Worm (Caenorhabditis elegans): Measurements from ENCODE around the gene R160.3.

Gene R160.3

ce11 chrX:4366231-4366630, at the start of gene R160.3:
TSS of gene R160.3 (minus strand) at chrX:4366331.
- TF ChIP-seq dao-5 (tag; optimal IDR thresholded peaks at IDR 0.05): no peak
- TF ChIP-seq him-1 (tag; optimal IDR thresholded peaks at IDR 0.05): no peak
- TF ChIP-seq W03F9.2 (tag; optimal IDR thresholded peaks at IDR 0.05): no peak

ce11 chrX:4415289-4415688, 49.2 kb upstream of the R160.3 start:
- no peak for TF ChIP-seq dao-5 (tag; optimal IDR thresholded peaks at IDR 0.05)
- TF ChIP-seq him-1 (tag; optimal IDR thresholded peaks at IDR 0.05): no peak

- no peak for TF ChIP-seq him-1 (tag; optimal IDR thresholded peaks at IDR 0.05)
- no peak for TF ChIP-seq W03F9.2 (tag; optimal IDR thresholded peaks at IDR 0.05)
- TF ChIP-seq dao-5 (tag; optimal IDR thresholded peaks at IDR 0.05): no peak
These were observed 47.1 kb upstream of the R160.3 start for ce11 chrX:4413206-4413605.

ce11 chrX:4410280-4410911, 44.3 kb upstream of the R160.3 start:
- no peak for TF ChIP-seq W03F9.2 (tag; optimal IDR thresholded peaks at IDR 0.05)
- TF ChIP-seq him-1 (tag; optimal IDR thresholded peaks at IDR 0.05): no peak
- no peak for TF ChIP-seq dao-5 (tag; optimal IDR thresholded peaks at IDR 0.05)

- peak; percentile 5 for TF ChIP-seq W03F9.2 (tag; optimal IDR thresholded peaks at IDR 0.05)
- TF ChIP-seq him-1 (tag; optimal IDR thresholded peaks at IDR 0.05): no peak
These were observed 43.6 kb upstream of the R160.3 start for ce11 chrX:4409591-4410279.

ce11 chrX:4408466-4408865, 42.3 kb upstream of the R160.3 start:
- TF ChIP-seq dao-5 (tag; optimal IDR thresholded peaks at IDR 0.05) (no peak), W03F9.2 (tag; optimal IDR thresholded peaks at IDR 0.05) (no peak), him-1 (tag; optimal IDR thresholded peaks at IDR 0.05) (no peak)

ce11 chrX:4404717-4405116, 38.6 kb upstream of the R160.3 start:
- TF ChIP-seq dao-5 (tag; optimal IDR thresholded peaks at IDR 0.05): no peak
- no peak for TF ChIP-seq him-1 (tag; optimal IDR thresholded peaks at IDR 0.05)
- TF ChIP-seq W03F9.2 (tag; optimal IDR thresholded peaks at IDR 0.05): no peak

ce11 chrX:4402854-4403253, 36.7 kb upstream of the R160.3 start, which contains the start of gene D1079.1:
TSS of gene D1079.1 (plus strand) at chrX:4403154.
- TF ChIP-seq W03F9.2 (tag; optimal IDR thresholded peaks at IDR 0.05) (no peak), dao-5 (tag; optimal IDR thresholded peaks at IDR 0.05) (no peak), him-1 (tag; optimal IDR thresholded peaks at IDR 0.05) (no peak)

ce11 chrX:4400296-4400695, 34.2 kb upstream of the R160.3 start:
- TF ChIP-seq him-1 (tag; optimal IDR thresholded peaks at IDR 0.05) (no peak), W03F9.2 (tag; optimal IDR thresholded peaks at IDR 0.05) (no peak), dao-5 (tag; optimal IDR thresholded peaks at IDR 0.05) (no peak)

ce11 chrX:4397460-4397859, 31.3 kb upstream of the R160.3 start:
- TF ChIP-seq him-1 (tag; optimal IDR thresholded peaks at IDR 0.05) (no peak), W03F9.2 (tag; optimal IDR thresholded peaks at IDR 0.05) (no peak), dao-5 (tag; optimal IDR thresholded peaks at IDR 0.05) (no peak)

ce11 chrX:4395073-4395850, 29.1 kb upstream of the R160.3 start:
- TF ChIP-seq him-1 (tag; optimal IDR thresholded peaks at IDR 0.05) (peak; percentile 73), dao-5 (tag; optimal IDR thresholded peaks at IDR 0.05) (no peak), W03F9.2 (tag; optimal IDR thresholded peaks at IDR 0.05) (peak; percentile 46)

- no peak for TF ChIP-seq him-1 (tag; optimal IDR thresholded peaks at IDR 0.05)
- TF ChIP-seq W03F9.2 (tag; optimal IDR thresholded peaks at IDR 0.05): no peak
- TF ChIP-seq dao-5 (tag; optimal IDR thresholded peaks at IDR 0.05): no peak
These were observed 25.5 kb upstream of the R160.3 start for ce11 chrX:4391680-4392079.

- peak; percentile 60 for TF ChIP-seq W03F9.2 (tag; optimal IDR thresholded peaks at IDR 0.05)
- TF ChIP-seq him-1 (tag; optimal IDR thresholded peaks at IDR 0.05): peak; percentile 66
- no peak for TF ChIP-seq dao-5 (tag; optimal IDR thresholded peaks at IDR 0.05)
These were observed 22.8 kb upstream of the R160.3 start, which contains the start of gene dpy-23 for ce11 chrX:4388834-4389409. TSS of gene dpy-23 (plus strand) at chrX:4389359.

- no peak for TF ChIP-seq dao-5 (tag; optimal IDR thresholded peaks at IDR 0.05)
- no peak for TF ChIP-seq W03F9.2 (tag; optimal IDR thresholded peaks at IDR 0.05)
- no peak for TF ChIP-seq him-1 (tag; optimal IDR thresholded peaks at IDR 0.05)
These were observed 20.4 kb upstream of the R160.3 start for ce11 chrX:4386493-4386892.

Data from whole organism, L4/young adult.